Worm (Caenorhabditis elegans) whole organism, early embryonic: ENCODE data around the gene C38H2.2.

Experiments
- B0310.2 ChIP-seq: sonication (generic microtip); optimal IDR thresholded peaks from 2 replicates; lab custom pipeline; 2016; ENCODE audit warnings: mild to moderate bottlenecking, missing genetic modification characterization, missing compliant biosample characterization
- F13C5.2 ChIP-seq: sonication (generic microtip); optimal IDR thresholded peaks from 2 replicates; lab custom pipeline; 2017; ENCODE audit warnings: mild to moderate bottlenecking, missing genetic modification characterization, inconsistent platforms, missing compliant biosample characterization
- aly-1 ChIP-seq: sonication (generic microtip); optimal IDR thresholded peaks from 2 replicates; lab custom pipeline; 2016; ENCODE audit warnings: missing genetic modification characterization, missing compliant biosample characterization
- ama-1 ChIP-seq: fragments of 150-350 bp; optimal IDR thresholded peaks from 2 replicates; lab custom pipeline; 2014
- ceh-13 ChIP-seq: fragments of 200-800 bp; sonication (Bioruptor generic); optimal IDR thresholded peaks from 2 replicates; lab custom pipeline; 2018; ENCODE audit warnings: mild to moderate bottlenecking, missing genetic modification characterization, missing compliant biosample characterization
- ceh-36 ChIP-seq: sonication (generic microtip); optimal IDR thresholded peaks from 2 replicates; lab custom pipeline; 2016; ENCODE audit warnings: missing genetic modification characterization, inconsistent platforms, missing compliant biosample characterization
- ets-7 ChIP-seq: sonication (generic microtip); optimal IDR thresholded peaks from 2 replicates; lab custom pipeline; 2016; ENCODE audit warnings: missing genotype, missing genetic modification characterization, missing compliant biosample characterization
- flt-1 ChIP-seq: fragments of 200-800 bp; sonication (Bioruptor generic); IDR thresholded peaks from 2 replicates; pipeline ENCODE4 v1.3.6; 2022; ENCODE audit warnings: missing genetic modification characterization, missing compliant biosample characterization
- hmbx-1 ChIP-seq: sonication (generic microtip); optimal IDR thresholded peaks from 2 replicates; lab custom pipeline; 2016; ENCODE audit warnings: mild to moderate bottlenecking, missing genetic modification characterization, missing compliant biosample characterization
- hmg-4 ChIP-seq: fragments of 200-800 bp; sonication (Bioruptor generic); optimal IDR thresholded peaks from 2 replicates; lab custom pipeline; 2018; ENCODE audit warnings: mild to moderate bottlenecking, missing genetic modification characterization, missing compliant biosample characterization
- hnd-1 ChIP-seq: sonication (generic microtip); optimal IDR thresholded peaks from 2 replicates; lab custom pipeline; 2016; ENCODE audit warnings: missing genetic modification characterization, missing compliant biosample characterization
- pes-1 ChIP-seq: fragments of 200-800 bp; sonication (Bioruptor generic); IDR thresholded peaks from 2 replicates; pipeline ENCODE4 v1.3.6; 2022; ENCODE audit warnings: missing genetic modification reagents, missing genetic modification characterization, missing compliant biosample characterization
- scrt-1 ChIP-seq: fragments of 200-800 bp; sonication (Bioruptor generic); IDR thresholded peaks from 2 replicates; pipeline ENCODE4 v1.3.6; 2022; ENCODE audit warnings: missing genetic modification characterization, missing compliant biosample characterization
- sea-1 ChIP-seq: fragments of 200-800 bp; sonication (Bioruptor generic); conservative IDR thresholded peaks from 2 replicates; pipeline ENCODE4 v1.3.6; 2022; ENCODE audit warnings: missing genetic modification characterization, missing compliant biosample characterization
- tbx-11 ChIP-seq: fragments of 200-800 bp; sonication (Bioruptor generic); IDR thresholded peaks from 2 replicates; pipeline ENCODE4 v1.3.6; 2022; ENCODE audit warnings: missing genetic modification characterization, missing compliant biosample characterization
- tbx-37 ChIP-seq: fragments of 200-800 bp; sonication (Bioruptor generic); conservative IDR thresholded peaks from 2 replicates; pipeline ENCODE4 v1.3.6; 2022; ENCODE audit warnings: missing genetic modification reagents, missing genetic modification characterization, missing compliant biosample characterization
- tra-4 ChIP-seq: sonication (generic microtip); optimal IDR thresholded peaks from 2 replicates; lab custom pipeline; 2017; ENCODE audit warnings: missing genetic modification characterization, missing compliant biosample characterization

C38H2.2 gene

ce11 chrIII:10376041-10376440 lies 5.5 kb upstream of the C38H2.2 start:
- TF ChIP-seq tbx-37 (GFP tag; lab: Robert Waterston, UW) (no peak), ceh-13 (GFP tag; lab: Kevin White, UChicago) (no peak), ama-1 (lab: Kevin White, UChicago) (no peak), sea-1 (GFP tag; lab: Robert Waterston, UW) (no peak), F13C5.2 (tag; lab: Kevin White, UChicago) (no peak)

ce11 chrIII:10378899-10379298 lies 2.7 kb upstream of the C38H2.2 start:
- no peak for TF ChIP-seq scrt-1 (GFP tag; lab: Robert Waterston, UW)

- TF ChIP-seq hmbx-1 (tag; lab: Kevin White, UChicago) (no peak), aly-1 (tag; lab: Kevin White, UChicago) (no peak), ceh-36 (tag; lab: Kevin White, UChicago) (no peak), flt-1 (no peak), B0310.2 (tag; lab: Kevin White, UChicago) (no peak), tbx-11 (GFP tag; lab: Robert Waterston, UW) (no peak)
These were observed 1.9 kb upstream of the C38H2.2 start for ce11 chrIII:10379632-10380031.

ce11 chrIII:10380640-10381039 lies 933 bp upstream of the C38H2.2 start:
- TF ChIP-seq hnd-1 (tag; lab: Kevin White, UChicago) (no peak), ceh-36 (tag; lab: Kevin White, UChicago) (no peak), hmg-4 (GFP tag; lab: Kevin White, UChicago) (no peak), ama-1 (lab: Kevin White, UChicago) (no peak), tbx-37 (GFP tag; lab: Robert Waterston, UW) (no peak), ceh-13 (GFP tag; lab: Kevin White, UChicago) (no peak), hmbx-1 (tag; lab: Kevin White, UChicago) (no peak), ets-7 (tag; lab: Kevin White, UChicago) (no peak), B0310.2 (tag; lab: Kevin White, UChicago) (no peak), sea-1 (GFP tag; lab: Robert Waterston, UW) (no peak), scrt-1 (GFP tag; lab: Robert Waterston, UW) (no peak), pes-1 (no peak)

ce11 chrIII:10383804-10384203 lies 2.2 kb downstream of the C38H2.2 start:
- TF ChIP-seq hmg-4 (GFP tag; lab: Kevin White, UChicago) = no peak
- no peak for TF ChIP-seq tra-4 (tag; lab: Kevin White, UChicago)
- no peak for TF ChIP-seq aly-1 (tag; lab: Kevin White, UChicago)
- no peak for TF ChIP-seq ets-7 (tag; lab: Kevin White, UChicago)
- no peak for TF ChIP-seq flt-1
- no peak for TF ChIP-seq ama-1 (lab: Kevin White, UChicago)
- TF ChIP-seq hmbx-1 (tag; lab: Kevin White, UChicago) = no peak
- no peak for TF ChIP-seq ceh-36 (tag; lab: Kevin White, UChicago)
- no peak for TF ChIP-seq tbx-11 (GFP tag; lab: Robert Waterston, UW)
- no peak for TF ChIP-seq scrt-1 (GFP tag; lab: Robert Waterston, UW)

ce11 chrIII:10386476-10386875 lies 4.9 kb downstream of the C38H2.2 start, which contains the start of gene C38H2.3:
Gene C38H2.3, minus strand, starts transcription at chrIII:10386576.
- TF ChIP-seq ama-1 (lab: Kevin White, UChicago) = no peak
- TF ChIP-seq ets-7 (tag; lab: Kevin White, UChicago) = no peak
- no peak for TF ChIP-seq sea-1 (GFP tag; lab: Robert Waterston, UW)
- no peak for TF ChIP-seq tbx-37 (GFP tag; lab: Robert Waterston, UW)
- TF ChIP-seq tra-4 (tag; lab: Kevin White, UChicago) = no peak
- no peak for TF ChIP-seq hnd-1 (tag; lab: Kevin White, UChicago)
- TF ChIP-seq scrt-1 (GFP tag; lab: Robert Waterston, UW) = no peak
- TF ChIP-seq pes-1 = no peak
- no peak for TF ChIP-seq aly-1 (tag; lab: Kevin White, UChicago)
- TF ChIP-seq tbx-11 (GFP tag; lab: Robert Waterston, UW) = no peak
- TF ChIP-seq ceh-13 (GFP tag; lab: Kevin White, UChicago) = no peak

ce11 chrIII:10389608-10390007 lies 8.0 kb downstream of the C38H2.2 start:
- TF ChIP-seq hnd-1 (tag; lab: Kevin White, UChicago) (no peak), F13C5.2 (tag; lab: Kevin White, UChicago) (no peak), hmg-4 (GFP tag; lab: Kevin White, UChicago) (no peak), ceh-13 (GFP tag; lab: Kevin White, UChicago) (no peak), pes-1 (no peak), tbx-37 (GFP tag; lab: Robert Waterston, UW) (no peak), B0310.2 (tag; lab: Kevin White, UChicago) (no peak), tra-4 (tag; lab: Kevin White, UChicago) (no peak)

- no peak for TF ChIP-seq hnd-1 (tag; lab: Kevin White, UChicago)
- TF ChIP-seq B0310.2 (tag; lab: Kevin White, UChicago) = no peak
- TF ChIP-seq pes-1 = no peak
- no peak for TF ChIP-seq tbx-11 (GFP tag; lab: Robert Waterston, UW)
- no peak for TF ChIP-seq scrt-1 (GFP tag; lab: Robert Waterston, UW)
- no peak for TF ChIP-seq tra-4 (tag; lab: Kevin White, UChicago)
- TF ChIP-seq flt-1 = no peak
- TF ChIP-seq tbx-37 (GFP tag; lab: Robert Waterston, UW) = no peak
- no peak for TF ChIP-seq F13C5.2 (tag; lab: Kevin White, UChicago)
- no peak for TF ChIP-seq ceh-13 (GFP tag; lab: Kevin White, UChicago)
- TF ChIP-seq hmg-4 (GFP tag; lab: Kevin White, UChicago) = no peak
- no peak for TF ChIP-seq ama-1 (lab: Kevin White, UChicago)
- TF ChIP-seq aly-1 (tag; lab: Kevin White, UChicago) = no peak
These were observed 10.1 kb downstream of the C38H2.2 start, which contains the start of gene M03C11.9 for ce11 chrIII:10391628-10392027. Gene M03C11.9, minus strand, starts transcription at chrIII:10391728.
